Worm (Caenorhabditis elegans) whole organism, L1 larva: ENCODE measurements around the gene gly-14.

ENCODE experiments used
- ceh-82 ChIP-seq, 3 experiments: fragments of 150-350 bp in 1 of 3; sonication (generic microtip) in 2 of 3; optimal IDR thresholded peaks; 2 replicates each; lab custom pipeline; 2014 to 2017; ENCODE audit warnings: missing biosample characterization in 3 of 3, missing genetic modification characterization in 3 of 3
- efl-1 ChIP-seq, 4 experiments: fragments of 150-350 bp; optimal IDR thresholded peaks in 3 of 4; peaks in 1 of 4; 1 replicate in 1 of 4; 2 replicates in 3 of 4; lab custom pipeline; 2014; ENCODE audit warnings: missing biosample characterization in 2 of 4, missing genetic modification characterization in 2 of 4, missing genetic modification reagents in 2 of 4
- egl-13 ChIP-seq: sonication (generic microtip); optimal IDR thresholded peaks from 2 replicates; lab custom pipeline; 2016; ENCODE audit warnings: missing genotype, missing genetic modification reagents, missing genetic modification characterization, missing compliant biosample characterization
- irx-1 ChIP-seq: sonication (generic microtip); optimal IDR thresholded peaks from 2 replicates; lab custom pipeline; 2016; ENCODE audit warnings: missing genetic modification characterization, missing compliant biosample characterization
- jun-1 ChIP-seq: fragments of 150-350 bp; optimal IDR thresholded peaks from 2 replicates; lab custom pipeline; 2014; ENCODE audit warnings: missing biosample characterization, missing genetic modification reagents, missing genetic modification characterization
- lsy-2 ChIP-seq, 2 experiments: fragments of 150-350 bp; optimal IDR thresholded peaks; 2 replicates each; lab custom pipeline; 2014; ENCODE audit warnings: missing biosample characterization in 2 of 2, missing genetic modification characterization in 2 of 2
- mdl-1 ChIP-seq, 2 experiments: fragments of 150-350 bp; optimal IDR thresholded peaks; 2 replicates each; lab custom pipeline; 2014 to 2017; ENCODE audit warnings: missing biosample characterization in 2 of 2, missing genetic modification characterization in 2 of 2, inconsistent platforms in 1 of 2
- nhr-11 ChIP-seq: fragments of 150-350 bp; optimal IDR thresholded peaks from 2 replicates; lab custom pipeline; 2014; ENCODE audit warnings: missing biosample characterization, missing genetic modification characterization
- nhr-85 ChIP-seq: sonication (generic microtip); peaks from one replicate; lab custom pipeline; 2016; ENCODE audit warnings: missing genetic modification characterization, inconsistent platforms, missing compliant biosample characterization
- nhr-90 ChIP-seq: sonication (generic microtip); optimal IDR thresholded peaks from 2 replicates; lab custom pipeline; 2016; ENCODE audit warnings: mild to moderate bottlenecking, missing genetic modification characterization, missing compliant biosample characterization; ENCODE audit not compliant: poor library complexity
- zag-1 ChIP-seq: fragments of 150-350 bp; optimal IDR thresholded peaks from 2 replicates; lab custom pipeline; 2014; ENCODE audit warnings: missing biosample characterization, missing genetic modification characterization
- ztf-11 ChIP-seq, 2 experiments: sonication (generic microtip); optimal IDR thresholded peaks; 2 replicates each; lab custom pipeline; 2016 to 2017; ENCODE audit warnings: missing genetic modification characterization in 2 of 2, missing biosample characterization in 1 of 2, missing compliant biosample characterization in 1 of 2
- ztf-4 ChIP-seq: fragments of 150-350 bp; optimal IDR thresholded peaks from 2 replicates; lab custom pipeline; 2014; ENCODE audit warnings: missing biosample characterization, missing genetic modification characterization

DNA sequence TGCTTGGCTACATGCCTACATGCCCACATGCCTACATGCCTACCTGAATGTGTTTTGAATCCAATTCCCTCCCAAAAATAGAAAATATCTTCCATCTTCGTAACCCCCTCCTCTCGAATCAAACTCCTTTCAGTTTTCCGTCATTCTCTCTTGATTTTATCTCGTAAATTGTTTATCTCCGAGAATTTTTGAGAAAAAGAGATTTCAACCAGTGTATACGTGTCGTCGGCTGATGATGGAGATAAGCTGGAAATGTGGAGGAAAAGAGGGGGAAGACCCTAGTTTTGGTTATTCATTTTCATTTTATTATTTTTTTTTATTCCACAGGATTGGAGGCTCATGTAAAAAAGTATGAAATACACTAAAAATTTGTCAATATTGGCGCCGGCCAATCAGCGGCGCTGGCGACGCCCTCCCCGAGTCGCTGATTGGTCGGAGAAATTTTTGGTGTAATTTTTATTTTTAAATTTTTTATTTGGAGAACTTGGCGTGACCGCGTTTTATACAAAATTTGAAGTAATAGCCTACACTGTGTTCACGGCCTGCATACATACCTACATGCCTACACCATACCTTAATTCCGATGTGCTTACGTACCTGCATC lies 14.1 kb downstream of the gly-14 start:
- TF ChIP-seq zag-1, result no peak
- TF ChIP-seq nhr-90, result no peak
- TF ChIP-seq ztf-11 (tag; optimal IDR thresholded peaks at IDR 0.05; lab: Kevin White, UChicago), result no peak
- TF ChIP-seq nhr-85 (tag; lab: Kevin White, UChicago), result peak; percentile 31
- no peak for TF ChIP-seq egl-13 (tag; lab: Kevin White, UChicago)
- no peak for TF ChIP-seq ztf-4 (tag; lab: Kevin White, UChicago)
- no peak for TF ChIP-seq efl-1 (optimal IDR thresholded peaks at IDR 0.05; lab: Kevin White, UChicago)
- no peak for TF ChIP-seq efl-1 (GFP tag; optimal IDR thresholded peaks at IDR 0.05 in 1 of 2; lab: Kevin White, UChicago)
- TF ChIP-seq jun-1, result no peak
- no peak for TF ChIP-seq mdl-1 (tag; optimal IDR thresholded peaks at IDR 0.05; lab: Kevin White, UChicago)
- no peak for TF ChIP-seq ceh-82 (tag; optimal IDR thresholded peaks at IDR 0.05; lab: Kevin White, UChicago)
- TF ChIP-seq lsy-2 (tag; optimal IDR thresholded peaks at IDR 0.05; lab: Kevin White, UChicago), result no peak
- no peak for TF ChIP-seq irx-1 (tag; lab: Kevin White, UChicago)
- TF ChIP-seq nhr-11 (tag; lab: Kevin White, UChicago), result no peak
